Worm (Caenorhabditis elegans): ENCODE measurements around the gene phf-33.

The phf-33 gene

DNA sequence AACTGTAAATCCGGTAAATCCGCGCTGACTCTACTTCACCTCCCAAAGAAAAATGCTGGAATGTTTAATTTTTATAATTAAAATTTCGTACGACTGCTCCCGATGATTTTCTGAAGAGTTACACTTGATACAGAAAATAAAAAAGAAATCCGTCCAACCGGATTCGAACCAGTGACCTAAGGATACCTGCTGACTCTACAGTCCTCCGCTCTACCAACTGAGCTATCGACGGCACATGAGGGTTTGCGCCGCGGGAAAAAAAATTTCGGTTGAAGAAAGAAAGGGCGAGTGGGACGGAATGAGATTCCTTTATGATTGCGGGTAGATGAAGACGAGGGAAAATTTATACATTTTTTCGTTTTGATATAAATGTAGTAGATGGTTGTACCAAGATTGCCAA, 5.8 kb upstream of the phf-33 start (continued):
- TF ChIP-seq duxl-1 (tag; optimal IDR thresholded peaks at IDR 0.05; ENCODE audit: poor library complexity) (peak; percentile 19), T20F7.1 (GFP tag; optimal IDR thresholded peaks at IDR 0.05) (no peak), snpc-1.2 (GFP tag; IDR thresholded peaks at IDR 0.05) (0 out of 2 replicates have a peak, but pooled peaks have one; percentile 37)

ce11 chrX:13284091-13284490, 5.3 kb upstream of the phf-33 start, which contains the start of gene cyp-14A4:
cyp-14A4 (minus strand) TSS chrX:13284197.
- TF ChIP-seq snpc-1.2 (GFP tag; IDR thresholded peaks at IDR 0.05) = no peak
- TF ChIP-seq zag-1 (tag; optimal IDR thresholded peaks at IDR 0.05) = no peak
- TF ChIP-seq daf-16 (GFP tag; optimal IDR thresholded peaks at IDR 0.05) = no peak
- peak; percentile 91 for TF ChIP-seq daf-16 (tag; optimal IDR thresholded peaks at IDR 0.05)
- TF ChIP-seq nhr-102 (tag; optimal IDR thresholded peaks at IDR 0.05) = no peak
- TF ChIP-seq nhr-28 (tag; optimal IDR thresholded peaks at IDR 0.05) = peak; percentile 38
- TF ChIP-seq jun-1 (tag; optimal IDR thresholded peaks at IDR 0.05) = no peak
- no peak for TF ChIP-seq nhr-111 (GFP tag; optimal IDR thresholded peaks at IDR 0.05)
- no peak for TF ChIP-seq zip-2 (tag; optimal IDR thresholded peaks at IDR 0.05)

DNA sequence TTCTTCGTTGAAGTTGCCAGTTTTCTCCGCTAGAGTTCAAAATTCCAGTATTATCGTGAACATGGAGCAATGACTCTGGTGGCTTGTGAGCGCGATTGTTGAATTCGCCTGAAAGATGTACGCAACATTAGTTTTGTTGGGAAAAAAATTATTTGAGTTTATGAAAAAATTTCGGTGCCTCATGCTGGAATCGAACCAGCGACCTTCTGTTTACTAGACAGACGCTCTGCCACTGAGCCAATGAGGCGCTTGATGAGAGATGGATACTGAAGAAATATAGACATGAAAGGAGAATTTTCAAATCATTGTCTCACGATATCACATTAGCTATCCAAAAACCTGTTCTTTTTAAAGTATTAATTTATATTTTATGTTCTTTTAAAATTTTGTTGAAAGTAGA, 4.7 kb upstream of the phf-33 start:
- TF ChIP-seq daf-19 (GFP tag; conservative IDR thresholded peaks at IDR 0.05) = no peak
- no peak for TF ChIP-seq sdz-12 (GFP tag; optimal IDR thresholded peaks at IDR 0.05)
- no peak for TF ChIP-seq snpc-1.2 (GFP tag; IDR thresholded peaks at IDR 0.05)
- no peak for TF ChIP-seq ztf-11 (tag; optimal IDR thresholded peaks at IDR 0.05)
- TF ChIP-seq F26F4.8 (GFP tag; conservative IDR thresholded peaks at IDR 0.05) = peak; percentile 78
- TF ChIP-seq egl-43 (GFP tag; IDR thresholded peaks at IDR 0.05) = peak; percentile 85
- TF ChIP-seq duxl-1 (tag; optimal IDR thresholded peaks at IDR 0.05; ENCODE audit: poor library complexity) = peak; percentile 35
- TF ChIP-seq mxl-2 (GFP tag; conservative IDR thresholded peaks at IDR 0.05) = no peak
- TF ChIP-seq nhr-111 (GFP tag; optimal IDR thresholded peaks at IDR 0.05) = peak; percentile 65
- no peak for TF ChIP-seq pqm-1 (tag; optimal IDR thresholded peaks at IDR 0.05)
- no peak for TF ChIP-seq fos-1 (tag; optimal IDR thresholded peaks at IDR 0.05)
- no peak for TF ChIP-seq lin-15B (tag; optimal IDR thresholded peaks at IDR 0.05)
- TF ChIP-seq unc-39 (tag; optimal IDR thresholded peaks at IDR 0.05) = no peak
- no peak for TF ChIP-seq tag-97 (GFP tag; IDR thresholded peaks at IDR 0.05)
- no peak for TF ChIP-seq F44E2.7 (GFP tag; IDR thresholded peaks at IDR 0.05)
- TF ChIP-seq T20F7.1 (GFP tag; optimal IDR thresholded peaks at IDR 0.05) = no peak
- TF ChIP-seq dpl-1 (GFP tag; optimal IDR thresholded peaks at IDR 0.05) = no peak
- no peak for TF ChIP-seq hmg-1.1 (GFP tag; IDR thresholded peaks at IDR 0.05)
- no peak for TF ChIP-seq nhr-10 (tag; optimal IDR thresholded peaks at IDR 0.05)
- no peak for TF ChIP-seq nhr-11 (tag; optimal IDR thresholded peaks at IDR 0.05)
- TF ChIP-seq Y48G9A.11 (GFP tag; IDR thresholded peaks at IDR 0.05) = peak; percentile 44; the same call in 1 of the 2 replicates
- TF ChIP-seq ceh-32 (tag; optimal IDR thresholded peaks at IDR 0.05; ENCODE audit: poor library complexity) = no peak
- TF ChIP-seq nhr-28 (tag; optimal IDR thresholded peaks at IDR 0.05) = no peak
- TF ChIP-seq lir-3 (tag; optimal IDR thresholded peaks at IDR 0.05) = peak; percentile 59
- no peak for TF ChIP-seq unc-62 (GFP tag; optimal IDR thresholded peaks at IDR 0.05 in 1 of 2)
- no peak for TF ChIP-seq unc-62 (tag; optimal IDR thresholded peaks at IDR 0.05)
- no peak for TF ChIP-seq zip-11 (GFP tag; IDR thresholded peaks at IDR 0.05)
- TF ChIP-seq ceh-62 (tag; optimal IDR thresholded peaks at IDR 0.05) = no peak
- TF ChIP-seq aha-1 (tag) = no peak
- TF ChIP-seq fkh-10 (GFP tag; optimal IDR thresholded peaks at IDR 0.05) = no peak
- no peak for TF ChIP-seq F37D6.2 (tag; optimal IDR thresholded peaks at IDR 0.05)
- no peak for TF ChIP-seq lin-13 (GFP tag; optimal IDR thresholded peaks at IDR 0.05)
- no peak for TF ChIP-seq aly-2 (tag; optimal IDR thresholded peaks at IDR 0.05)
- no peak for TF ChIP-seq hlh-11 (tag; optimal IDR thresholded peaks at IDR 0.05)
- TF ChIP-seq ama-1 (optimal IDR thresholded peaks at IDR 0.05) = no peak
- 0 out of 2 replicates have a peak, but pooled peaks have one; percentile 46 for TF ChIP-seq lin-1 (GFP tag; IDR thresholded peaks at IDR 0.05)
- TF ChIP-seq unc-130 (GFP tag; optimal IDR thresholded peaks at IDR 0.05) = peak; percentile 19
- peak; percentile 27 to 82 for TF ChIP-seq daf-16 (GFP tag; optimal IDR thresholded peaks at IDR 0.05)
- peak; percentile 83 for TF ChIP-seq daf-16 (tag; optimal IDR thresholded peaks at IDR 0.05)
- no peak for TF ChIP-seq cey-2 (tag; optimal IDR thresholded peaks at IDR 0.05; ENCODE audit: borderline replicate concordance, insufficient read depth)
- TF ChIP-seq daf-8 (GFP tag; IDR thresholded peaks at IDR 0.05) = no peak
- no peak for TF ChIP-seq ceh-82 (tag; optimal IDR thresholded peaks at IDR 0.05)
- no peak for TF ChIP-seq nhr-25 (tag; optimal IDR thresholded peaks at IDR 0.05; ENCODE audit: borderline replicate concordance, insufficient read depth)
- TF ChIP-seq dmd-8 (GFP tag; IDR thresholded peaks at IDR 0.05) = peak; percentile 87

Data from whole organism, L4 larva.